Worm (Caenorhabditis elegans): ENCODE results near the gene C55A6.11.

- TF ChIP-seq nhr-12 (tag; optimal IDR thresholded peaks at IDR 0.05), result no peak
- no peak for TF ChIP-seq daf-12 (tag; optimal IDR thresholded peaks at IDR 0.05)
- no peak for TF ChIP-seq R02D3.7 (tag; optimal IDR thresholded peaks at IDR 0.05)
- TF ChIP-seq lin-39 (tag; optimal IDR thresholded peaks at IDR 0.05), result no peak
- TF ChIP-seq ceh-16 (tag; optimal IDR thresholded peaks at IDR 0.05), result no peak
- no peak for TF ChIP-seq fkh-10 (GFP tag; optimal IDR thresholded peaks at IDR 0.05)
- TF ChIP-seq lin-15B (tag; optimal IDR thresholded peaks at IDR 0.05), result no peak
- no peak for TF ChIP-seq jun-1 (tag; optimal IDR thresholded peaks at IDR 0.05)
- peak; percentile 80 for TF ChIP-seq skn-1 (tag; optimal IDR thresholded peaks at IDR 0.05)
These were observed 4.1 kb upstream of the C55A6.11 start, which contains the start of gene sdz-8 for ce11 chrV:11516141-11516591.
